Worm (Caenorhabditis elegans) whole organism, late embryonic: ENCODE results near the gene T11B7.5.

Experiments
- C38D4.7 ChIP-seq: fragments of 200-800 bp; sonication (Bioruptor generic); optimal IDR thresholded peaks from 2 replicates; lab custom pipeline; 2018; ENCODE audit warnings: mild to moderate bottlenecking, missing genetic modification characterization, moderate library complexity, missing compliant biosample characterization
- ama-1 ChIP-seq: fragments of 150-350 bp; optimal IDR thresholded peaks from 2 replicates; lab custom pipeline; 2014
- ceh-34 ChIP-seq: sonication (generic microtip); optimal IDR thresholded peaks from 2 replicates; lab custom pipeline; 2016; ENCODE audit warnings: mild to moderate bottlenecking, missing genetic modification characterization, missing compliant biosample characterization
- elt-2 ChIP-seq: sonication (generic microtip); optimal IDR thresholded peaks from 2 replicates; lab custom pipeline; 2016; ENCODE audit warnings: missing genetic modification reagents, missing genetic modification characterization, missing compliant biosample characterization
- hlh-30 ChIP-seq: sonication (generic microtip); optimal IDR thresholded peaks from 2 replicates; lab custom pipeline; 2017; ENCODE audit warnings: antibody characterized with exemption, missing genetic modification characterization, missing compliant biosample characterization; ENCODE audit not compliant: insufficient read depth
- nfya-1 ChIP-seq: sonication (generic microtip); optimal IDR thresholded peaks from 2 replicates; lab custom pipeline; 2017; ENCODE audit warnings: missing genetic modification characterization, mild to moderate bottlenecking, missing compliant biosample characterization, antibody characterized with exemption, moderate library complexity
- nhr-11 ChIP-seq: fragments of 150-350 bp; optimal IDR thresholded peaks from 2 replicates; lab custom pipeline; 2014; ENCODE audit warnings: missing biosample characterization, missing genetic modification characterization
- pha-4 ChIP-seq: fragments of 150-350 bp; optimal IDR thresholded peaks from 2 replicates; lab custom pipeline; 2018; ENCODE audit warnings: missing biosample characterization, missing genetic modification reagents, missing genetic modification characterization
- ref-2 ChIP-seq: sonication (generic microtip); optimal IDR thresholded peaks from 2 replicates; lab custom pipeline; 2016; ENCODE audit warnings: missing genetic modification characterization, missing compliant biosample characterization
- sdc-2 ChIP-seq: sonication (generic microtip); optimal IDR thresholded peaks from 2 replicates; lab custom pipeline; 2016; ENCODE audit warnings: missing genotype, missing genetic modification characterization, missing compliant biosample characterization
- unc-55 ChIP-seq: sonication (generic microtip); optimal IDR thresholded peaks from 2 replicates; lab custom pipeline; 2017; ENCODE audit warnings: missing biosample characterization, missing genetic modification reagents, missing genetic modification characterization

ce11 chrIV:8813614-8814013, 42.2 kb downstream of the T11B7.5 start, which contains the start of gene exc-5:
- TF ChIP-seq nfya-1 (tag; lab: Kevin White, UChicago) (no peak), ama-1 (lab: Kevin White, UChicago) (no peak), unc-55 (peak; percentile 75), hlh-30 (tag; lab: Kevin White, UChicago) (no peak), ref-2 (tag; lab: Kevin White, UChicago) (no peak), ceh-34 (tag; lab: Kevin White, UChicago) (no peak), elt-2 (no peak), nhr-11 (tag; lab: Kevin White, UChicago) (no peak), sdc-2 (no peak), C38D4.7 (GFP tag; lab: Kevin White, UChicago) (no peak), pha-4 (tag; lab: Kevin White, UChicago) (no peak)
